Worm (Caenorhabditis elegans): Measurements from ENCODE around the gene elb-1.

elb-1 gene

ce11 chrIII:11689303-11689702 is 29.9 kb downstream of the elb-1 start (continued):
- no peak for TF ChIP-seq mdl-1 (tag; optimal IDR thresholded peaks at IDR 0.05)
- peak; percentile 75 for TF ChIP-seq skn-1 (tag; optimal IDR thresholded peaks at IDR 0.05)
- no peak for TF ChIP-seq ZK546.5 (tag; optimal IDR thresholded peaks at IDR 0.05)
- TF ChIP-seq nhr-237 (tag; optimal IDR thresholded peaks at IDR 0.05), result no peak
- TF ChIP-seq nhr-28 (tag; optimal IDR thresholded peaks at IDR 0.05), result no peak
- TF ChIP-seq fkh-10 (GFP tag; optimal IDR thresholded peaks at IDR 0.05), result no peak
- no peak for TF ChIP-seq elt-1 (tag; optimal IDR thresholded peaks at IDR 0.05)
- no peak for TF ChIP-seq snpc-4 (tag; optimal IDR thresholded peaks at IDR 0.05)
- TF ChIP-seq nhr-11 (tag; optimal IDR thresholded peaks at IDR 0.05), result no peak
- TF ChIP-seq ceh-28 (tag; optimal IDR thresholded peaks at IDR 0.05), result no peak
- peak; percentile 35 for TF ChIP-seq nfya-1 (tag; optimal IDR thresholded peaks at IDR 0.05; ENCODE audit: insufficient read depth)
- no peak for TF ChIP-seq fos-1 (tag; optimal IDR thresholded peaks at IDR 0.05)
- no peak for TF ChIP-seq nhr-77 (tag; optimal IDR thresholded peaks at IDR 0.05)
- TF ChIP-seq nhr-67 (tag; optimal IDR thresholded peaks at IDR 0.05), result no peak
- TF ChIP-seq lin-15B (tag; optimal IDR thresholded peaks at IDR 0.05), result peak; percentile 8
- peak; percentile 78 for TF ChIP-seq pha-4 (tag; optimal IDR thresholded peaks at IDR 0.05)
- no peak for TF ChIP-seq ztf-11 (tag; optimal IDR thresholded peaks at IDR 0.05)
- no peak for TF ChIP-seq sea-2 (GFP tag; optimal IDR thresholded peaks at IDR 0.05)
- TF ChIP-seq egl-27 (tag; optimal IDR thresholded peaks at IDR 0.05), result peak; percentile 41
- no peak for TF ChIP-seq eor-1 (tag; optimal IDR thresholded peaks at IDR 0.05)
- TF ChIP-seq elt-2 (tag; optimal IDR thresholded peaks at IDR 0.05), result peak; percentile 96
- no peak for TF ChIP-seq egl-5 (tag; optimal IDR thresholded peaks at IDR 0.05)

- TF ChIP-seq elt-2 (tag; optimal IDR thresholded peaks at IDR 0.05) (peak; percentile 92), ceh-28 (tag; optimal IDR thresholded peaks at IDR 0.05) (peak; percentile 4), pqm-1 (tag; optimal IDR thresholded peaks at IDR 0.05) (peak; percentile 73), pha-4 (tag; optimal IDR thresholded peaks at IDR 0.05) (peak; percentile 31), jun-1 (tag; optimal IDR thresholded peaks at IDR 0.05) (peak; percentile 30), unc-39 (tag; optimal IDR thresholded peaks at IDR 0.05) (no peak), nhr-76 (tag; optimal IDR thresholded peaks at IDR 0.05) (no peak)
Measured at ce11 chrIII:11684770-11685169, 34.5 kb downstream of the elb-1 start.

ce11 chrIII:11683790-11684189 is 35.5 kb downstream of the elb-1 start:
- TF ChIP-seq R02D3.7 (tag; optimal IDR thresholded peaks at IDR 0.05) (no peak), mdl-1 (tag; optimal IDR thresholded peaks at IDR 0.05) (no peak), tbx-2 (tag; optimal IDR thresholded peaks at IDR 0.05) (peak; percentile 56), jun-1 (tag; optimal IDR thresholded peaks at IDR 0.05) (no peak), unc-62 (GFP tag; optimal IDR thresholded peaks at IDR 0.05) (no peak)

DNA sequence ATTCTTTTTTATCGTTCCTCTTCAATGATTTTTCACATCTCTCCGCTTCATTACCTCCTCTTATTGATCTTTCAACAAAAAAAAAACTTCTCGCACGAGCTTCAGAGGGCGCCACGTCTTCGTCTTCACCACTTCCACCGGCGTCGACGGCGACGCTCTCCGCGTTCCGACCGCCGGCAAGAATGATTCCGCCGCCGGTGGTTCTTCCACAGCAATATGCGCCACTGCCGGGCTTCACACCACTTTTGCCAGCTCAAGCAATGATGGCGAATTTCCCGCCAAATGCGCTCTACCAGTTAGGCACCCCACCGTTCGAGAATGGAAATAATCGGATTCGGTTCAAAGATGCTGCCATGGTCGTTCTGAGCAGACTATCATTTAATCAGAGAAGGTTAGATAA is 36.2 kb downstream of the elb-1 start:
- TF ChIP-seq nhr-28 (tag; optimal IDR thresholded peaks at IDR 0.05), result no peak
- TF ChIP-seq fkh-2 (tag; optimal IDR thresholded peaks at IDR 0.05), result no peak

- TF ChIP-seq snpc-4 (tag; optimal IDR thresholded peaks at IDR 0.05), result no peak
- TF ChIP-seq pha-4 (tag; optimal IDR thresholded peaks at IDR 0.05), result no peak
- no peak for TF ChIP-seq ceh-82 (tag; optimal IDR thresholded peaks at IDR 0.05)
- TF ChIP-seq daf-12 (tag; optimal IDR thresholded peaks at IDR 0.05), result no peak
Measured at ce11 chrIII:11681461-11682014, 37.7 kb downstream of the elb-1 start.

DNA sequence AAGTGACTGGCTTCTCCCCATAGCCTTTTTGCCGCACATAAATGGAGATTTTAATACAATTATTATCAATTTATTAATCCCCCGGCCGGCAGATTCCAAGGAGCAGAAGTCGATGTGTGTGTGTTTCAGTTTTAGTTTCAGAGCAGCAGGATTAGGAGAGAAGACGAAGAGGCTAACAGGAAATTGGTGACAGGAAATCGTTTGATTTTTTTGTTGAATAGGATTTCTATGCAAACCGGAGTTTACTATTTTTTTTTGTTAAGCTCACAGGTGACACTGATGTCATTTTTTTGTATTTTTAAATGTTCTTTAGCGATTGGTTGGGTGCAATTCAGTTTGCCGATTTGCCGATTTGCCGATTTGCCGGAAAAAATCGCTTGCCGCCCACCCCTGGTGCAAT is 38.7 kb downstream of the elb-1 start:
- TF ChIP-seq egl-5 (tag; optimal IDR thresholded peaks at IDR 0.05), result no peak
- no peak for TF ChIP-seq ztf-11 (tag; optimal IDR thresholded peaks at IDR 0.05)
- TF ChIP-seq elt-1 (tag; optimal IDR thresholded peaks at IDR 0.05), result no peak
- TF ChIP-seq ceh-9 (tag; optimal IDR thresholded peaks at IDR 0.05), result no peak
- TF ChIP-seq nhr-11 (tag; optimal IDR thresholded peaks at IDR 0.05), result no peak
- no peak for TF ChIP-seq ceh-82 (tag; optimal IDR thresholded peaks at IDR 0.05)
- no peak for TF ChIP-seq zag-1 (tag; optimal IDR thresholded peaks at IDR 0.05)
- TF ChIP-seq nhr-67 (tag; optimal IDR thresholded peaks at IDR 0.05), result no peak
- TF ChIP-seq nhr-12 (tag; optimal IDR thresholded peaks at IDR 0.05), result no peak
- no peak for TF ChIP-seq ceh-16 (tag; optimal IDR thresholded peaks at IDR 0.05)
- TF ChIP-seq nhr-76 (tag; optimal IDR thresholded peaks at IDR 0.05), result no peak
- no peak for TF ChIP-seq tbx-2 (tag; optimal IDR thresholded peaks at IDR 0.05)
- no peak for TF ChIP-seq fos-1 (tag; optimal IDR thresholded peaks at IDR 0.05)
- no peak for TF ChIP-seq nhr-77 (tag; optimal IDR thresholded peaks at IDR 0.05)
- no peak for TF ChIP-seq nhr-25 (tag; optimal IDR thresholded peaks at IDR 0.05)
